Fruit fly (Drosophila melanogaster): ENCODE measurements around the gene CG14712.

Gene CG14712

DNA sequence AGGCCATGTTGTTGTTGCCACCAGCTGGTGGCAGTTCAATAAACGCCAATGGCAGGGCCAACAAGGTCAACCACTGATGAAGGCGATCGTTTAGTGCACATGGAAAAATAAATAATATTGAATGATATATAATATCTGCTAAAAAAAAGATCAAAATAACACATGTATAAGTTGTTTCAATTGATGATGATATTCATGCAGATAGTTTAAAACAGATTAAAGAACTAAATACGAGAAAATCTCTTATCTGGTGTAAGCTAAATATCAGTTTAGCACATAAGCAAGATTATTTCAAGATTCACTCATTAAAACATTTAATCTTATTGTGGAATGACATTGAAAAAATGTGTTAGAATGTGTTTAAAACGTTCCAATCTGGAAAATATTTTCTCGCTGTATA, 34.9 kb downstream of the CG14712 start (continued):
- no peak for TF ChIP-seq HmgD (GFP tag; optimal IDR thresholded peaks at IDR 0.05)
- peak; percentile 34 for TF ChIP-seq CG10267 (tag; optimal IDR thresholded peaks at IDR 0.05)
- peak; percentile 6 for TF ChIP-seq ewg (GFP tag; optimal IDR thresholded peaks at IDR 0.05)
- TF ChIP-seq Hr78 (GFP tag; optimal IDR thresholded peaks at IDR 0.05): peak in 1 of 2 experiments; percentile 64
- no peak for TF ChIP-seq Nf-YA (GFP tag; IDR thresholded peaks at IDR 0.05)
- TF ChIP-seq BtbVII (GFP tag; optimal IDR thresholded peaks at IDR 0.05): peak; percentile 26
- peak; percentile 62 for TF ChIP-seq grau (tag; optimal IDR thresholded peaks at IDR 0.05)
- TF ChIP-seq CG11504 (tag; optimal IDR thresholded peaks at IDR 0.05): peak; percentile 77
- TF ChIP-seq CG6254 (GFP tag; optimal IDR thresholded peaks at IDR 0.05): no peak
- no peak for TF ChIP-seq peb (GFP tag; IDR thresholded peaks at IDR 0.05)
- TF ChIP-seq esg (GFP tag; conservative IDR thresholded peaks at IDR 0.05): peak; percentile 26; the same call in 1 of the 2 replicates
- peak; percentile 66 for TF ChIP-seq CG31441 (GFP tag; IDR thresholded peaks at IDR 0.05)
- no peak for TF ChIP-seq cg (GFP tag; optimal IDR thresholded peaks at IDR 0.05)
- TF ChIP-seq bcd (GFP tag; optimal IDR thresholded peaks at IDR 0.05): peak; percentile 7
- TF ChIP-seq CG2199 (GFP tag; IDR thresholded peaks at IDR 0.05): no peak
- TF ChIP-seq cwo (GFP tag; optimal IDR thresholded peaks at IDR 0.05): peak; percentile 31
- TF ChIP-seq nerfin-1 (tag; optimal IDR thresholded peaks at IDR 0.05): peak; percentile 34
- peak; percentile 19 for TF ChIP-seq CG15601 (tag; optimal IDR thresholded peaks at IDR 0.05)
- no peak for TF ChIP-seq CG33213 (GFP tag; optimal IDR thresholded peaks at IDR 0.05)
- TF ChIP-seq CG6689 (GFP tag; IDR thresholded peaks at IDR 0.05): peak; percentile 38
- peak; percentile 3 for TF ChIP-seq CG8281 (tag; optimal IDR thresholded peaks at IDR 0.05)
- peak; percentile 68 for TF ChIP-seq CG18262 (tag; optimal IDR thresholded peaks at IDR 0.05)
- TF ChIP-seq ATbp (GFP tag; optimal IDR thresholded peaks at IDR 0.05): peak; percentile 29
- peak; percentile 37 for TF ChIP-seq CG12104 (GFP tag; optimal IDR thresholded peaks at IDR 0.05)
- peak; percentile 65 for TF ChIP-seq CG12391 (tag; optimal IDR thresholded peaks at IDR 0.05)
- TF ChIP-seq CG12942 (GFP tag; optimal IDR thresholded peaks at IDR 0.05): peak; percentile 11
- peak; percentile 70 for TF ChIP-seq Oli (tag; optimal IDR thresholded peaks at IDR 0.05)
- TF ChIP-seq CG2678 (tag; optimal IDR thresholded peaks at IDR 0.05): peak; percentile 77
- no peak for TF ChIP-seq maf-S (GFP tag; optimal IDR thresholded peaks at IDR 0.05)
- TF ChIP-seq CoRest (tag; optimal IDR thresholded peaks at IDR 0.05): peak; percentile 64
- TF ChIP-seq CG8290 (GFP tag; optimal IDR thresholded peaks at IDR 0.05): no peak
- TF ChIP-seq CG8290 (tag; optimal IDR thresholded peaks at IDR 0.05): peak in 1 of 2 experiments; percentile 9
- peak; percentile 3 for TF ChIP-seq Nf-YB (GFP tag; optimal IDR thresholded peaks at IDR 0.05)
- TF ChIP-seq ci (GFP tag; IDR thresholded peaks at IDR 0.05): 0 out of 3 replicates have a peak, but pooled peaks have one; percentile 21
- no peak for TF ChIP-seq CG3838 (GFP tag; optimal IDR thresholded peaks at IDR 0.05)
- TF ChIP-seq odd (GFP tag; optimal IDR thresholded peaks at IDR 0.05): peak; percentile 48
- TF ChIP-seq D (optimal IDR thresholded peaks at IDR 0.05): no peak
- TF ChIP-seq D (GFP tag; optimal IDR thresholded peaks at IDR 0.05): peak; percentile 1
- TF ChIP-seq Six4 (GFP tag; optimal IDR thresholded peaks at IDR 0.05): no peak
- peak; percentile 65 for TF ChIP-seq CG13424 (tag; optimal IDR thresholded peaks at IDR 0.05)
- TF ChIP-seq CG17359 (tag; optimal IDR thresholded peaks at IDR 0.05): peak; percentile 62
- TF ChIP-seq CG12071 (GFP tag; optimal IDR thresholded peaks at IDR 0.05): peak; percentile 12
- peak; percentile 20 for TF ChIP-seq Hr3 (GFP tag; optimal IDR thresholded peaks at IDR 0.05)
- no peak for TF ChIP-seq vvl (GFP tag; IDR thresholded peaks at IDR 0.05)
- no peak for TF ChIP-seq CG4360 (GFP tag; IDR thresholded peaks at IDR 0.05)
- no peak for TF ChIP-seq CG18476 (GFP tag; optimal IDR thresholded peaks at IDR 0.05)
- no peak for TF ChIP-seq btn (GFP tag; optimal IDR thresholded peaks at IDR 0.05)
- peak; percentile 48 for TF ChIP-seq Meics (GFP tag; optimal IDR thresholded peaks at IDR 0.05)
- TF ChIP-seq salm (tag; optimal IDR thresholded peaks at IDR 0.05): peak; percentile 44
- TF ChIP-seq CG4424 (GFP tag; optimal IDR thresholded peaks at IDR 0.05): peak; percentile 39
- TF ChIP-seq dmrt99B (tag; optimal IDR thresholded peaks at IDR 0.05): peak; percentile 82

Data from whole organism, embryonic.